Worm (Caenorhabditis elegans) whole organism, young adult: ENCODE measurements around the gene srg-23.

ENCODE experiments used
- B0019.2 ChIP-seq: fragments of 200-800 bp; sonication (Bioruptor generic); conservative IDR thresholded peaks from 2 replicates; pipeline ENCODE4 v1.3.6; 2022; ENCODE audit warnings: missing genetic modification reagents, missing genetic modification characterization, missing compliant biosample characterization
- C17E4.6 ChIP-seq: fragments of 200-800 bp; sonication (Bioruptor generic); IDR thresholded peaks from 2 replicates; pipeline ENCODE4 v1.3.6; 2022; ENCODE audit warnings: missing genetic modification reagents, missing genetic modification characterization, missing compliant biosample characterization
- F10E7.11 ChIP-seq: sonication (generic microtip); optimal IDR thresholded peaks from 2 replicates; lab custom pipeline; 2017; ENCODE audit warnings: mild to moderate bottlenecking, missing genetic modification characterization, moderate library complexity, missing compliant biosample characterization
- F49E8.2 ChIP-seq: sonication (generic microtip); optimal IDR thresholded peaks from 3 replicates; lab custom pipeline; 2017; ENCODE audit warnings: missing genetic modification characterization, mild to moderate bottlenecking, missing compliant biosample characterization, antibody characterized with exemption, moderate library complexity; ENCODE audit not compliant: insufficient read depth
- F52B5.7 ChIP-seq: sonication (generic microtip); optimal IDR thresholded peaks from 2 replicates; lab custom pipeline; 2016; ENCODE audit warnings: mild to moderate bottlenecking, missing genetic modification characterization, missing compliant biosample characterization
- F55B11.4 ChIP-seq: sonication (generic microtip); optimal IDR thresholded peaks from 2 replicates; lab custom pipeline; 2016; ENCODE audit warnings: missing compliant biosample characterization, missing genetic modification characterization, borderline replicate concordance; ENCODE audit not compliant: insufficient read depth
- F57A8.1 ChIP-seq: fragments of 200-800 bp; sonication (Bioruptor generic); optimal IDR thresholded peaks from 2 replicates; lab custom pipeline; 2018; ENCODE audit warnings: mild to moderate bottlenecking, missing genetic modification characterization, moderate library complexity, missing compliant biosample characterization
- K11D2.4 ChIP-seq: fragments of 200-800 bp; sonication (Bioruptor generic); IDR thresholded peaks from 2 replicates; pipeline ENCODE4 v1.3.6; 2022; ENCODE audit warnings: missing genetic modification reagents, missing genetic modification characterization, missing compliant biosample characterization
- T07F8.4 ChIP-seq: sonication (generic microtip); optimal IDR thresholded peaks from 2 replicates; lab custom pipeline; 2016; ENCODE audit warnings: mild to moderate bottlenecking, missing genetic modification characterization, moderate library complexity, missing compliant biosample characterization
- Y56A3A.18 ChIP-seq: fragments of 200-800 bp; sonication (Bioruptor generic); IDR thresholded peaks from 2 replicates; pipeline ENCODE4 v1.3.6; 2022; ENCODE audit warnings: missing genetic modification reagents, missing genetic modification characterization, missing compliant biosample characterization
- Y95B8A.8 ChIP-seq: fragments of 200-800 bp; sonication (Bioruptor generic); IDR thresholded peaks from 2 replicates; pipeline ENCODE4 v1.3.6; 2022; ENCODE audit warnings: missing genetic modification reagents, missing genetic modification characterization, missing compliant biosample characterization
- ZK185.1 ChIP-seq: sonication (generic microtip); optimal IDR thresholded peaks from 2 replicates; lab custom pipeline; 2016; ENCODE audit warnings: mild to moderate bottlenecking, missing genetic modification characterization, missing compliant biosample characterization; ENCODE audit not compliant: poor library complexity, severe bottlenecking
- ama-1 ChIP-seq, 3 experiments: fragments of 150-350 bp in 1 of 3; sonication (generic microtip) in 2 of 3; optimal IDR thresholded peaks; 2 replicates each; lab custom pipeline; 2014 to 2018; ENCODE audit warnings: missing biosample characterization in 2 of 3, missing genetic modification characterization in 2 of 3, missing genetic modification reagents in 2 of 3
- aptf-2 ChIP-seq: fragments of 200-800 bp; sonication (Bioruptor generic); conservative IDR thresholded peaks from 2 replicates; pipeline ENCODE4 v1.3.6; 2022; ENCODE audit warnings: missing genetic modification reagents, missing genetic modification characterization, missing compliant biosample characterization
- athp-1 ChIP-seq: sonication (generic microtip); optimal IDR thresholded peaks from 2 replicates; lab custom pipeline; 2017; ENCODE audit warnings: mild to moderate bottlenecking, missing genetic modification characterization, missing compliant biosample characterization
- attf-5 ChIP-seq: fragments of 200-800 bp; sonication (Bioruptor generic); optimal IDR thresholded peaks from 2 replicates; lab custom pipeline; 2018; ENCODE audit warnings: mild to moderate bottlenecking, missing genetic modification characterization, missing compliant biosample characterization
- attf-6 ChIP-seq: fragments of 200-800 bp; sonication (Bioruptor generic); IDR thresholded peaks from 2 replicates; pipeline ENCODE4 v1.3.6; 2022; ENCODE audit warnings: missing genetic modification reagents, missing genetic modification characterization, missing compliant biosample characterization
- cebp-2 ChIP-seq: fragments of 200-800 bp; sonication (Bioruptor generic); IDR thresholded peaks from 2 replicates; pipeline ENCODE4 v1.3.6; 2022; ENCODE audit warnings: missing genetic modification characterization, missing compliant biosample characterization
- ceh-100 ChIP-seq: fragments of 200-800 bp; sonication (Bioruptor generic); IDR thresholded peaks from 2 replicates; pipeline ENCODE4 v1.3.6; 2022; ENCODE audit warnings: missing genetic modification reagents, missing genetic modification characterization, missing compliant biosample characterization
- ceh-27 ChIP-seq: fragments of 200-800 bp; sonication (Bioruptor generic); optimal IDR thresholded peaks from 2 replicates; lab custom pipeline; 2018; ENCODE audit warnings: mild to moderate bottlenecking, missing genetic modification characterization, moderate library complexity, missing compliant biosample characterization
- ceh-79 ChIP-seq: sonication (generic microtip); optimal IDR thresholded peaks from 2 replicates; lab custom pipeline; 2017; ENCODE audit warnings: mild to moderate bottlenecking, missing genetic modification characterization, missing compliant biosample characterization
- chd-7 ChIP-seq: sonication (generic microtip); optimal IDR thresholded peaks from 2 replicates; lab custom pipeline; 2016; ENCODE audit warnings: mild to moderate bottlenecking, missing genetic modification characterization, moderate library complexity, missing compliant biosample characterization
- fkh-3 ChIP-seq: sonication (generic microtip); optimal IDR thresholded peaks from 2 replicates; lab custom pipeline; 2016; ENCODE audit warnings: mild to moderate bottlenecking, missing genetic modification characterization, missing compliant biosample characterization
- hsf-1 ChIP-seq: fragments of 200-800 bp; sonication (Bioruptor generic); IDR thresholded peaks from 2 replicates; pipeline ENCODE4 v1.3.6; 2022; ENCODE audit warnings: missing genetic modification reagents, missing genetic modification characterization, missing compliant biosample characterization
- lin-26 ChIP-seq: fragments of 200-800 bp; sonication (Bioruptor generic); IDR thresholded peaks from 2 replicates; pipeline ENCODE4 v1.3.6; 2022; ENCODE audit warnings: missing genetic modification reagents, missing genetic modification characterization, missing compliant biosample characterization
- lsl-1 ChIP-seq: fragments of 200-800 bp; sonication (Bioruptor generic); optimal IDR thresholded peaks from 2 replicates; lab custom pipeline; 2018; ENCODE audit warnings: mild to moderate bottlenecking, missing genetic modification characterization, moderate library complexity, missing compliant biosample characterization
- madf-10 ChIP-seq: sonication (generic microtip); optimal IDR thresholded peaks from 2 replicates; lab custom pipeline; 2016; ENCODE audit warnings: mild to moderate bottlenecking, missing genetic modification characterization, missing compliant biosample characterization
- madf-3 ChIP-seq: fragments of 200-800 bp; sonication (Bioruptor generic); IDR thresholded peaks from 2 replicates; pipeline ENCODE4 v1.3.6; 2022; ENCODE audit warnings: missing genetic modification reagents, missing genetic modification characterization, missing compliant biosample characterization
- mel-28 ChIP-seq: sonication (generic microtip); optimal IDR thresholded peaks from 2 replicates; lab custom pipeline; 2016; ENCODE audit warnings: borderline replicate concordance, mild to moderate bottlenecking, missing genetic modification characterization, missing compliant biosample characterization
- mxl-1 ChIP-seq: sonication (generic microtip); optimal IDR thresholded peaks from 2 replicates; lab custom pipeline; 2016; ENCODE audit warnings: missing genetic modification characterization, missing compliant biosample characterization
- nfya-2 ChIP-seq: fragments of 200-800 bp; sonication (Bioruptor generic); IDR thresholded peaks from 2 replicates; pipeline ENCODE4 v1.3.6; 2022; ENCODE audit warnings: missing genetic modification reagents, missing genetic modification characterization, missing compliant biosample characterization
- nhr-27 ChIP-seq: fragments of 200-800 bp; sonication (Bioruptor generic); optimal IDR thresholded peaks from 2 replicates; lab custom pipeline; 2018; ENCODE audit warnings: mild to moderate bottlenecking, missing genetic modification characterization, moderate library complexity, missing compliant biosample characterization
- nhr-90 ChIP-seq: sonication (generic microtip); optimal IDR thresholded peaks from 2 replicates; lab custom pipeline; 2016; ENCODE audit warnings: missing genotype, mild to moderate bottlenecking, missing genetic modification characterization, missing compliant biosample characterization
- repo-1 ChIP-seq: sonication (generic microtip); optimal IDR thresholded peaks from 2 replicates; lab custom pipeline; 2017; ENCODE audit warnings: mild to moderate bottlenecking, missing genetic modification characterization, missing compliant biosample characterization
- rpc-1 ChIP-seq, 2 experiments: fragments of 150-350 bp in 1 of 2; sonication (generic microtip) in 1 of 2; optimal IDR thresholded peaks; 2 replicates each; lab custom pipeline; 2014 to 2018; ENCODE audit warnings: missing biosample characterization in 1 of 2, missing genetic modification characterization in 1 of 2, missing genetic modification reagents in 1 of 2, missing genotype in 1 of 2
- sea-2 ChIP-seq: fragments of 200-800 bp; sonication (Bioruptor generic); IDR thresholded peaks from 2 replicates; pipeline ENCODE4 v1.3.6; 2022; ENCODE audit warnings: missing genetic modification characterization, missing compliant biosample characterization
- snpc-3.4 ChIP-seq: sonication (generic microtip); optimal IDR thresholded peaks from 2 replicates; lab custom pipeline; 2017; ENCODE audit warnings: missing genetic modification characterization, mild to moderate bottlenecking, missing compliant biosample characterization, antibody characterized with exemption, moderate library complexity, missing genotype, missing genetic modification reagents

Gene srg-23

DNA sequence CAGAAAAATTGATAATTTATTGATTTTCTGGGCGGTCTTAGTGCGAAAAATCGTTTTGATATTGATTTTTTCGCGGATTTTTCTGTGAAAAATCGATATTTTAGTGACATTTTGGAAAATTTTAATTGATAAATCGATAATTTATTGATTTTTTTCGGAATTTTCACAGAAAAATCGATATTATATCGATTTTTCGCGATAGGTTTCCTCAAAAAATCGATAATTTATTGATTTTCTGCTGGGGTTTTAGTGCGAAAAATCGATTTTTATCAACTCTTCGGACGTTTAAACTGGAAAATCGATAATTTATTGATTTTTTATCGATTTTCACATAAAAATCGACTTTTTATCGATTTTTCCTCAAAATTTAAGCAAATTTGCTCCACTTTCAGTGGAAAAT is 28.5 kb downstream of the srg-23 start:
- TF ChIP-seq rpc-1 (optimal IDR thresholded peaks at IDR 0.05; lab: Kevin White, UChicago) (no peak), rpc-1 (tag; optimal IDR thresholded peaks at IDR 0.05; lab: Kevin White, UChicago) (no peak), F52B5.7 (tag; lab: Kevin White, UChicago) (no peak), lin-26 (GFP tag; lab: Robert Waterston, UW) (no peak), attf-6 (no peak), madf-3 (GFP tag; lab: Robert Waterston, UW) (no peak), cebp-2 (no peak), snpc-3.4 (tag; lab: Kevin White, UChicago) (no peak), mel-28 (tag; lab: Kevin White, UChicago) (no peak), hsf-1 (GFP tag; lab: Robert Waterston, UW) (no peak), lsl-1 (no peak)

DNA sequence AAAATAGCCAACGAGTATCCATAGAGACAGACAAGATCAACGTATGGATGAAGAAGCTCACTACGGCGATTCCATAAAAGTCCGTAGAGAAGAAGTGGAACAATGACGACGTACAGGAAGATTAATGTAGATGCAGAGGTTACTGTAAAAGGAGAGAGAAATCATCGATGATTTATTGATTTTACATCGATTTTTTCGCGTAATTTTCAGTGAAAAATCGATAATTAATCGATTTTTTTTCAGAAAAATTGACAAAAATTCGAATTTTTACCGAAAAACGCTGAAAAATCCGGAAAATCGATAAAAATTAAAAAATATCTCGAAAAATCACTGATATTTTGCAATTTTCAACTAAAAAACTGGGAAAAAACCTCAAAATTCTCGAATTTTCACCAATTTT is 29.6 kb downstream of the srg-23 start:
- TF ChIP-seq Y56A3A.18 (GFP tag; lab: Robert Waterston, UW) (no peak), C17E4.6 (no peak), mxl-1 (tag; lab: Kevin White, UChicago) (no peak), madf-10 (no peak), ZK185.1 (tag; lab: Kevin White, UChicago) (no peak), K11D2.4 (GFP tag; lab: Robert Waterston, UW) (no peak), F55B11.4 (tag; lab: Kevin White, UChicago) (no peak), ama-1 (optimal IDR thresholded peaks at IDR 0.05; lab: Kevin White, UChicago) (no peak), ama-1 (GFP tag; optimal IDR thresholded peaks at IDR 0.05; lab: Kevin White, UChicago) (no peak), F49E8.2 (tag; lab: Kevin White, UChicago) (no peak), F57A8.1 (GFP tag; lab: Kevin White, UChicago) (no peak), nfya-2 (GFP tag; lab: Robert Waterston, UW) (no peak), nhr-90 (tag; lab: Kevin White, UChicago) (no peak), aptf-2 (GFP tag; lab: Robert Waterston, UW) (no peak), F10E7.11 (no peak), ceh-27 (GFP tag; lab: Kevin White, UChicago) (no peak), fkh-3 (tag; lab: Kevin White, UChicago) (no peak), T07F8.4 (no peak), nhr-27 (tag; lab: Kevin White, UChicago) (no peak)

DNA sequence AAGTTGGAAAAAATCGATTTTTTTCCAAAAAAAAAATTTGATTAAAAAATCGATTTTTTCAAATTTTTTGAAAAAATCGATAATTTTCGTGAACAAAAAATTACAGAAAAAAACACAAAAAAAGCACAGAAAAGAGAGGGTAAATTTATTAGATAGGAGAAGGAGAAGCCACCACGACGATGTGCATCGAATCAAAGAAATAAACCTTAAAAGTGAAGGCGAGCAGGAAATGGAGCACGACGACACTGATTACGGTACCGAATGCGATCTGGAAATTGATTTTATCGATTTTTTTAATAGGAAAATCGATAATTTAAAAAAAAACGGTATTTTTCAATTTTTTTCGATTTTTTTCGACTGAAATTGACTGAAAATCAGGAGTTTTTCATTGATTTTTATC is 30.9 kb downstream of the srg-23 start:
- no peak for TF ChIP-seq athp-1 (tag; lab: Kevin White, UChicago)
- no peak for TF ChIP-seq attf-5
- TF ChIP-seq Y95B8A.8 (GFP tag; lab: Robert Waterston, UW), result no peak
- TF ChIP-seq sea-2 (GFP tag; lab: Robert Waterston, UW), result no peak
- TF ChIP-seq ceh-27 (GFP tag; lab: Kevin White, UChicago), result no peak
- TF ChIP-seq ceh-100 (GFP tag; lab: Robert Waterston, UW), result no peak
- TF ChIP-seq ceh-79 (tag; lab: Kevin White, UChicago), result no peak
- no peak for TF ChIP-seq repo-1
- TF ChIP-seq F52B5.7 (tag; lab: Kevin White, UChicago), result no peak
- TF ChIP-seq B0019.2 (GFP tag; lab: Robert Waterston, UW), result no peak
- no peak for TF ChIP-seq chd-7 (tag; lab: Kevin White, UChicago)
- TF ChIP-seq, all 124 proteins: peak for 0
